Worm (Caenorhabditis elegans) whole organism, L2 larva: ENCODE results near the gene str-145.

Experiments
- ama-1 ChIP-seq: fragments of 150-350 bp; optimal IDR thresholded peaks from 2 replicates; lab custom pipeline; 2018; ENCODE audit warnings: inconsistent platforms
- elt-3 ChIP-seq: sonication (generic microtip); optimal IDR thresholded peaks from 2 replicates; lab custom pipeline; 2017; ENCODE audit warnings: missing biosample characterization, missing genetic modification characterization
- lin-13 ChIP-seq: fragments of 150-350 bp; optimal IDR thresholded peaks from 2 replicates; lab custom pipeline; 2014; ENCODE audit warnings: missing biosample characterization, missing genetic modification reagents, missing genetic modification characterization
- lin-39 ChIP-seq: fragments of 150-350 bp; optimal IDR thresholded peaks from 2 replicates; lab custom pipeline; 2014; ENCODE audit warnings: missing biosample characterization, missing genetic modification reagents, missing genetic modification characterization
- lsy-2 ChIP-seq, 2 experiments: fragments of 150-350 bp in 1 of 2; sonication (generic microtip) in 1 of 2; optimal IDR thresholded peaks; 2 replicates each; lab custom pipeline; 2014 to 2017; ENCODE audit warnings: missing biosample characterization in 2 of 2, missing genetic modification characterization in 2 of 2
- mab-5 ChIP-seq: fragments of 150-350 bp; optimal IDR thresholded peaks from 2 replicates; lab custom pipeline; 2014; ENCODE audit warnings: missing biosample characterization, missing genetic modification characterization
- nhr-11 ChIP-seq: fragments of 150-350 bp; optimal IDR thresholded peaks from 2 replicates; lab custom pipeline; 2014; ENCODE audit warnings: missing biosample characterization, missing genetic modification characterization
- nhr-21 ChIP-seq: fragments of 150-350 bp; optimal IDR thresholded peaks from 2 replicates; lab custom pipeline; 2014; ENCODE audit warnings: missing biosample characterization, missing genetic modification characterization
- nhr-237 ChIP-seq: fragments of 150-350 bp; optimal IDR thresholded peaks from 2 replicates; lab custom pipeline; 2014; ENCODE audit warnings: missing biosample characterization, missing genetic modification characterization
- peb-1 ChIP-seq: fragments of 150-350 bp; optimal IDR thresholded peaks from 2 replicates; lab custom pipeline; 2014; ENCODE audit warnings: missing biosample characterization, missing genetic modification characterization
- unc-62 ChIP-seq: fragments of 150-350 bp; optimal IDR thresholded peaks from 2 replicates; lab custom pipeline; 2014; ENCODE audit warnings: missing biosample characterization, missing genetic modification reagents, missing genetic modification characterization
- ztf-11 ChIP-seq: sonication (generic microtip); optimal IDR thresholded peaks from 2 replicates; lab custom pipeline; 2017; ENCODE audit warnings: missing biosample characterization, missing genetic modification characterization

ce11 chrV:8085141-8085540 lies 13.0 kb downstream of the str-145 start, which contains the start of gene C09H5.7:
- TF ChIP-seq ztf-11 (tag; lab: Kevin White, UChicago) (no peak), nhr-21 (tag; lab: Kevin White, UChicago) (no peak), ama-1 (lab: Kevin White, UChicago) (no peak), unc-62 (no peak), peb-1 (no peak), elt-3 (tag; lab: Kevin White, UChicago) (no peak), lin-13 (GFP tag; lab: Kevin White, UChicago) (no peak), lin-39 (no peak), mab-5 (tag; lab: Kevin White, UChicago) (no peak), nhr-237 (tag; lab: Kevin White, UChicago) (no peak), lsy-2 (tag; optimal IDR thresholded peaks at IDR 0.05; lab: Kevin White, UChicago) (no peak), nhr-11 (tag; lab: Kevin White, UChicago) (no peak)
